Worm (Caenorhabditis elegans) whole organism, mixed stage, embryonic: Measurements from ENCODE around the gene C17F4.2.
"Not testable (repeated sequence)": the region's sequence is repeated elsewhere in the genome, so short reads cannot be mapped to it uniquely, and the experiment has no call there.

Experiments
- M03D4.4 ChIP-seq: sonication (generic microtip); optimal IDR thresholded peaks from 2 replicates; lab custom pipeline; 2017; ENCODE audit warnings: mild to moderate bottlenecking, missing genetic modification characterization, missing compliant biosample characterization
- bed-3 ChIP-seq: fragments of 200-800 bp; sonication (Bioruptor generic); optimal IDR thresholded peaks from 3 replicates; lab custom pipeline; 2018; ENCODE audit warnings: mild to moderate bottlenecking, missing genetic modification characterization, moderate library complexity, missing compliant biosample characterization
- blmp-1 ChIP-seq: fragments of 150-350 bp; optimal IDR thresholded peaks from 2 replicates; lab custom pipeline; 2014; ENCODE audit warnings: missing biosample characterization, missing genetic modification characterization
- ceh-39 ChIP-seq: fragments of 150-350 bp; optimal IDR thresholded peaks from 2 replicates; lab custom pipeline; 2014; ENCODE audit warnings: missing biosample characterization, missing genetic modification characterization
- ceh-43 ChIP-seq: fragments of 200-800 bp; sonication (Bioruptor generic); optimal IDR thresholded peaks from 2 replicates; lab custom pipeline; 2018; ENCODE audit warnings: mild to moderate bottlenecking, missing genetic modification characterization, moderate library complexity, missing compliant biosample characterization
- ces-1 ChIP-seq: fragments of 150-350 bp; optimal IDR thresholded peaks from 2 replicates; lab custom pipeline; 2014; ENCODE audit warnings: missing biosample characterization, missing genetic modification reagents, missing genetic modification characterization
- cnd-1 ChIP-seq: fragments of 200-800 bp; sonication (Bioruptor generic); optimal IDR thresholded peaks from 2 replicates; lab custom pipeline; 2018; ENCODE audit warnings: mild to moderate bottlenecking, missing genetic modification characterization, missing compliant biosample characterization
- elt-1 ChIP-seq: sonication (generic microtip); optimal IDR thresholded peaks from 2 replicates; lab custom pipeline; 2017; ENCODE audit warnings: missing genetic modification characterization, mild to moderate bottlenecking, missing compliant biosample characterization, antibody characterized with exemption, moderate library complexity, borderline replicate concordance; ENCODE audit not compliant: insufficient read depth
- elt-3 ChIP-seq: fragments of 150-350 bp; optimal IDR thresholded peaks from 2 replicates; lab custom pipeline; 2014; ENCODE audit warnings: missing biosample characterization, missing genetic modification characterization
- flh-1 ChIP-seq: fragments of 200-800 bp; sonication (Bioruptor generic); optimal IDR thresholded peaks from 2 replicates; lab custom pipeline; 2018; ENCODE audit warnings: mild to moderate bottlenecking, missing genetic modification characterization, moderate library complexity, missing compliant biosample characterization
- ham-2 ChIP-seq: fragments of 200-800 bp; sonication (Bioruptor generic); optimal IDR thresholded peaks from 2 replicates; lab custom pipeline; 2018; ENCODE audit warnings: mild to moderate bottlenecking, missing genetic modification characterization, missing compliant biosample characterization
- hlh-1 ChIP-seq: fragments of 150-350 bp; optimal IDR thresholded peaks from 2 replicates; lab custom pipeline; 2014; ENCODE audit warnings: missing biosample characterization, missing genetic modification reagents, missing genetic modification characterization
- lin-13 ChIP-seq: fragments of 150-350 bp; optimal IDR thresholded peaks from 2 replicates; lab custom pipeline; 2014; ENCODE audit warnings: missing biosample characterization, missing genetic modification characterization
- lin-32 ChIP-seq: fragments of 200-800 bp; sonication (Bioruptor generic); optimal IDR thresholded peaks from 2 replicates; lab custom pipeline; 2018; ENCODE audit warnings: mild to moderate bottlenecking, missing genetic modification characterization, missing compliant biosample characterization
- lsy-2 ChIP-seq: fragments of 150-350 bp; optimal IDR thresholded peaks from 2 replicates; lab custom pipeline; 2014; ENCODE audit warnings: missing biosample characterization, missing genetic modification characterization
- mab-5 ChIP-seq: fragments of 150-350 bp; optimal IDR thresholded peaks from 2 replicates; lab custom pipeline; 2014; ENCODE audit warnings: missing biosample characterization, missing genetic modification characterization
- mls-2 ChIP-seq: sonication (generic microtip); optimal IDR thresholded peaks from 2 replicates; lab custom pipeline; 2016; ENCODE audit warnings: mild to moderate bottlenecking, missing genetic modification characterization, moderate library complexity, missing compliant biosample characterization
- nhr-12 ChIP-seq: fragments of 150-350 bp; optimal IDR thresholded peaks from 2 replicates; lab custom pipeline; 2014; ENCODE audit warnings: missing biosample characterization, missing genetic modification characterization
- nhr-2 ChIP-seq: fragments of 150-350 bp; optimal IDR thresholded peaks from 2 replicates; lab custom pipeline; 2014; ENCODE audit warnings: missing biosample characterization, missing genetic modification characterization
- nhr-237 ChIP-seq: fragments of 150-350 bp; optimal IDR thresholded peaks from 2 replicates; lab custom pipeline; 2014; ENCODE audit warnings: missing biosample characterization, missing genetic modification characterization
- nhr-28 ChIP-seq: fragments of 150-350 bp; optimal IDR thresholded peaks from 2 replicates; lab custom pipeline; 2014; ENCODE audit warnings: missing biosample characterization, missing genetic modification characterization
- nhr-76 ChIP-seq: sonication (generic microtip); optimal IDR thresholded peaks from 2 replicates; lab custom pipeline; 2017; ENCODE audit warnings: missing biosample characterization, missing genetic modification characterization
- pha-4 ChIP-seq: fragments of 150-350 bp; optimal IDR thresholded peaks from 2 replicates; lab custom pipeline; 2018; ENCODE audit warnings: missing biosample characterization, missing genetic modification reagents, missing genetic modification characterization
- sem-2 ChIP-seq: fragments of 200-800 bp; sonication (Bioruptor generic); optimal IDR thresholded peaks from 2 replicates; lab custom pipeline; 2018; ENCODE audit warnings: mild to moderate bottlenecking, missing genetic modification characterization, missing compliant biosample characterization
- snpc-4 ChIP-seq: fragments of 150-350 bp; optimal IDR thresholded peaks from 2 replicates; lab custom pipeline; 2014; ENCODE audit warnings: missing biosample characterization, missing genetic modification characterization
- sptf-1 ChIP-seq: sonication (generic microtip); optimal IDR thresholded peaks from 2 replicates; lab custom pipeline; 2017; ENCODE audit warnings: mild to moderate bottlenecking, missing genetic modification characterization, moderate library complexity, missing compliant biosample characterization
- tbx-8 ChIP-seq: fragments of 200-800 bp; sonication (Bioruptor generic); optimal IDR thresholded peaks from 2 replicates; lab custom pipeline; 2018; ENCODE audit warnings: mild to moderate bottlenecking, missing genetic modification characterization, moderate library complexity, missing compliant biosample characterization
- unc-120 ChIP-seq: sonication (generic microtip); optimal IDR thresholded peaks from 2 replicates; lab custom pipeline; 2017; ENCODE audit warnings: missing genetic modification characterization, missing compliant biosample characterization; ENCODE audit not compliant: poor library complexity, severe bottlenecking
- unc-39 ChIP-seq: fragments of 150-350 bp; optimal IDR thresholded peaks from 2 replicates; lab custom pipeline; 2014; ENCODE audit warnings: missing biosample characterization, missing genetic modification characterization
- unc-62 ChIP-seq: fragments of 150-350 bp; optimal IDR thresholded peaks from 2 replicates; lab custom pipeline; 2014; ENCODE audit warnings: missing biosample characterization, missing genetic modification reagents, missing genetic modification characterization
- zip-8 ChIP-seq: fragments of 150-350 bp; optimal IDR thresholded peaks from 2 replicates; lab custom pipeline; 2014; ENCODE audit warnings: missing biosample characterization, missing genetic modification characterization
- ztf-11 ChIP-seq: fragments of 150-350 bp; optimal IDR thresholded peaks from 2 replicates; lab custom pipeline; 2014; ENCODE audit warnings: missing biosample characterization, missing genetic modification characterization

C17F4.2 gene

DNA sequence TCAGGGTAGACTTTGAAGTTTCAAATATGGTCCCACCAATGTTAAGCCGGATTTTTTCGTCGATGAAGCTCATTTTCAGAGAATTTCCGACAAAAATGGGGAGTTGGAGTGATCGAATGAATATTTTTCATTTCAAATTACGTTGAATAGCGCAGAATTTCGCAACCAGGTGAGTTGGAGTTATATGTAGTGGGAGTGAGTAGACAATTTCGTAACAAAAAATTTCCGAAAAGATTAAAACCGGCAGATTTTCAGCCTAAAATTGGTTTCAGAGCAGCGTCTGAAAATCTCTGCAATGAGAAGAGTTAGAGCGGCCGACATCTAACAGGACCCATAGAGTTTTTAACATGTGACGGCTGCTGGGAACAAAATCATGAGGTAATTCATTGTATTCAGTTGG lies 39.8 kb upstream of the C17F4.2 start, which contains the start of gene sdz-35:
sdz-35 (minus strand) TSS at position 101 of the 400 bp plus-strand sequence.
- no peak for TF ChIP-seq ham-2 (GFP tag; lab: Kevin White, UChicago)
- no peak for TF ChIP-seq lsy-2
- TF ChIP-seq nhr-12 (tag; lab: Kevin White, UChicago), result no peak
- TF ChIP-seq sem-2 (GFP tag; lab: Kevin White, UChicago), result no peak
- TF ChIP-seq ztf-11 (tag; lab: Kevin White, UChicago), result no peak

DNA sequence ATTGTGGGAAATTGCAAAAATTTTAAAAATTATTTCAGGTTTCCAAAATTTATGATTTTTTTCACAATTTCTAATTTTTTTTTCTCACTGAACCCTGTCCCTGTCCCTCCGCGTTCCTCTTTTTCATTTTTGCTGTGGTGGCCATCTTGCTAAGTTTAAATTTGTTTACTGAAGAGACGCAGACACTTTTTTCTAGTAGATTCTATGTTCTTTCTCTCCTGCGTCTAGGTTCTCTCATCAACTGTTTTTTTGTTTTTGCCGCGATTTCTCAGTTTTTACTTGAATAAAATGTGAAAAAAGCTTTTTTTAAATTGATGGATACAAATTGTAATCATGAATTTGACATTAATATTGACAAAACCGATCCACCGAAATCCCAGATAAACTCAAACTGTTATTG lies 39.2 kb upstream of the C17F4.2 start, which contains the start of gene ZC239.6:
ZC239.6 (plus strand) TSS at position 381 of the 400 bp plus-strand sequence.
- no peak for TF ChIP-seq nhr-76
- TF ChIP-seq M03D4.4 (tag; lab: Kevin White, UChicago), result no peak
- TF ChIP-seq sptf-1, result no peak
- TF ChIP-seq elt-1, result no peak
- no peak for TF ChIP-seq mab-5 (tag; lab: Kevin White, UChicago)
- no peak for TF ChIP-seq tbx-8 (GFP tag; lab: Kevin White, UChicago)
- TF ChIP-seq bed-3 (GFP tag; lab: Kevin White, UChicago), result no peak
- TF ChIP-seq unc-120 (tag; lab: Kevin White, UChicago), result no peak
- no peak for TF ChIP-seq lin-13
- TF ChIP-seq nhr-237 (tag; lab: Kevin White, UChicago), result no peak

DNA sequence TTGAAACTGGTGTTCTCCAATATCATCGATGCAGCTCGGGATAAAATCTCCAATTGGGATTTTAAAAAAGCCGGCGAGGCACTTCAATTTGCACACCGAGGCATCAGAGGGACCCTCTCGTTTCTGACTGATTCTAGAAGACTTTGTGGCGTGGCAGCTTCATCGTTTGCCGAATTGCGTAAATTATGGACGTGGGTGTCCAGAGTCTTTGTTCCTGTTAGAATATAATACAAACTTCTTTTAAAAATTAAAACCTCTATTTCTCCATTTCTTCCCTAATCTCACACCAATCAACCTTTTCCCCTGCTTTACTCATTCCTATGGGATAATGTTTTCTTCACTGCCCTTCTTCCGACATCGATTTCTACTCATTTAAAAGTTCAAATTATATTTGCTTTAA lies 38.1 kb upstream of the C17F4.2 start, which contains the start of gene ZC239.5:
ZC239.5 (plus strand) TSS at position 301 of the 400 bp plus-strand sequence.
- no peak for TF ChIP-seq unc-39
- TF ChIP-seq hlh-1 (tag; lab: Kevin White, UChicago), result no peak
- TF ChIP-seq elt-1, result no peak
- no peak for TF ChIP-seq nhr-76
- TF ChIP-seq ceh-43 (GFP tag; lab: Kevin White, UChicago), result no peak
- TF ChIP-seq mls-2, result no peak
- no peak for TF ChIP-seq ztf-11 (tag; lab: Kevin White, UChicago)
- TF ChIP-seq cnd-1 (tag; lab: Kevin White, UChicago), result no peak
- no peak for TF ChIP-seq flh-1 (GFP tag; lab: Kevin White, UChicago)
- no peak for TF ChIP-seq ces-1 (GFP tag; lab: Kevin White, UChicago)
- TF ChIP-seq ceh-39 (tag; lab: Kevin White, UChicago), result no peak
- TF ChIP-seq M03D4.4 (tag; lab: Kevin White, UChicago), result no peak
- TF ChIP-seq, all 35 proteins: peak for 0

DNA sequence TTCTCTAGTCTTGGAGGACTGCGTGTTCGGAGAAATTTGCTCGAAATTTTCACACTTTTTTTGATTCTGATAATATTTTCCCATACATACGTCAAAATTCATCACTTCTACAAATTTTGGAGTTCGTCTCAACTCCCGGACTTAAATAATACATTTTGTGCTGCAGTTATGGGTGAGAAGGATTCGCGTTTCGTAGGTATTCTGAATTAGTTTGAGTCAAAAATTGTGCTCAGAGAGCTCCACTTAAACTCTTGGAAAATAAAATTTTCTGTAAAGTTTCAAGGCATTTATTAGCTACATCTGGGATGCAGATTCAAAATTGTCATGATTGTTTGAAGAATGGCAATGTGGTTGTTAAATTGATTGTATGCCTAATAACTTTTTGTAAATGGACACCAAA lies 34.6 kb upstream of the C17F4.2 start, which contains the start of gene ZC239.4:
ZC239.4 (plus strand) TSS at position 301 of the 400 bp plus-strand sequence.
- TF ChIP-seq elt-3 (tag; lab: Kevin White, UChicago) (no peak), sem-2 (GFP tag; lab: Kevin White, UChicago) (no peak), nhr-76 (no peak), lsy-2 (no peak), unc-62 (GFP tag; lab: Kevin White, UChicago) (no peak), mab-5 (tag; lab: Kevin White, UChicago) (no peak), ces-1 (GFP tag; lab: Kevin White, UChicago) (no peak), ceh-39 (tag; lab: Kevin White, UChicago) (no peak), nhr-237 (tag; lab: Kevin White, UChicago) (no peak), nhr-2 (tag; lab: Kevin White, UChicago) (no peak)
- TF ChIP-seq, all 35 proteins: peak for 0

DNA sequence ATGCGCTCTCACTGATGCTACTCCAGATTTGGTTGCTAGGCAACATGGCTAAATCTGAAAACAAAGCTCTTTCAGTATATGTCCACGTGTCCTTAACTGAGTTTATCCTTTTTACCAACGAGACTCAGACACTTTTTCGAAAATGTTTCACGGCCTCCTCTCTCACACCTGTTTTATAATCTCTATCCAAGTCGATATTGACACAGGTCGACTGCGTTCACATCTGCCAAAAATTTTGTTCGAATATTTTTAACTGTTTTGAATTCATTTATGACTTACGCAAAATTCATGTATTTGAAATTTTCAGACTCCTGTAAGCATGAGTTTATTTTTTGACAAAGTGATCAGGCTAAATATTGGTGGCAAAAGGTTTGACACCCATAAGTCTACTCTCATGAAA lies 32.7 kb upstream of the C17F4.2 start, which contains the start of gene ZC239.3:
ZC239.3 (plus strand) TSS at position 301 of the 400 bp plus-strand sequence.
- not testable (repeated sequence) for TF ChIP-seq nhr-2 (tag; lab: Kevin White, UChicago); lin-32 (GFP tag; lab: Kevin White, UChicago); nhr-237 (tag; lab: Kevin White, UChicago)

DNA sequence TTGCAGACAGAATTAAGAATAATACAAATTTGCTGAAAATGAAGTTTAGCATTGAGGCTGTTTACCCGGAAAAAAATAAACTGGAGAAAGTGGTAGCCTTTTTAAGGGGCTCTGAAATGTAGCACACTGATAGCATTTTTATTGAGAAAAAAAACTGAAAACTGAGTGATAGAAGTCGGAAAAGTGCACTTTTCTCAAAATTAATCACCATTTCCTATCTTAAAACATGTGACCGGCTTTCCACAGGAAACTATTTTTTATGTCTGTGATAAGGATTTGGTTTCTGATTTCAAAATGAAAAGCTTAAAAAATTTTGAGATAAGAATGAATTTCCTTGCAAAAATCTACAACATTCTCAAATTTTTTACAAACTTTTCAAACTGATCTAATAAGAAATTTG lies 27.7 kb upstream of the C17F4.2 start, which contains the start of gene ZC239.22:
ZC239.22 (minus strand) TSS at position 101 of the 400 bp plus-strand sequence.
- no peak for TF ChIP-seq nhr-28 (tag; lab: Kevin White, UChicago)
- no peak for TF ChIP-seq mls-2
- no peak for TF ChIP-seq snpc-4
- TF ChIP-seq sem-2 (GFP tag; lab: Kevin White, UChicago), result no peak
- no peak for TF ChIP-seq blmp-1 (tag; lab: Kevin White, UChicago)
- TF ChIP-seq zip-8, result no peak
- no peak for TF ChIP-seq pha-4
